Worm (Caenorhabditis elegans) whole organism, young adult: ENCODE measurements around the gene drd-1.

Experiments
- him-1 ChIP-seq: sonication (generic microtip); optimal IDR thresholded peaks from 2 replicates; lab custom pipeline; 2016; ENCODE audit warnings: missing genotype, missing genetic modification reagents, missing genetic modification characterization, missing compliant biosample characterization
- nfya-2 ChIP-seq: fragments of 200-800 bp; sonication (Bioruptor generic); IDR thresholded peaks from 2 replicates; pipeline ENCODE4 v1.3.6; 2022; ENCODE audit warnings: missing genetic modification reagents, missing genetic modification characterization, missing compliant biosample characterization
- unc-62 ChIP-seq: fragments of 150-350 bp; optimal IDR thresholded peaks from 2 replicates; lab custom pipeline; 2014; ENCODE audit warnings: missing biosample characterization, missing genetic modification reagents, missing genetic modification characterization

DNA sequence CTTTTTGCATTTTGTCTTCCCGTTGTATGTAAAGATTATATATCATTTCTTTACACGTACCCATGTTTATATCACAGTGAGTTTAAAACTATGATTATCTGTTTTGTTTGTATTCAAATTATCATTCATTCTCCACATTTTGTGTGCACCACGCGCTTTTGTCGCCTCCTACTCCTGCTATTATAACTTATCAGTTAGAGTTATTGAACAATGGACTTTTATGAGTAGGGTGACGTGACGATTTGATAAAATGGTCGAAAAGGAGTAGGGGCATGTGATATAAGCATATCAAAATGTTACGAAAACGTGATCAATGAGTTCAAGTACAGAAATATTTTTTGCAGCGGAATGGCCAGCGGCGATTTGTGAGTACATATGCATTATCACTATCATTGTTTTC is 5.0 kb upstream of the drd-1 start:
- TF ChIP-seq unc-62 (GFP tag; lab: Kevin White, UChicago) (peak; percentile 57), nfya-2 (GFP tag; lab: Robert Waterston, UW) (no peak), him-1 (tag; lab: Kevin White, UChicago) (no peak)
